Fruit fly (Drosophila melanogaster): ENCODE measurements around the gene mRpL21.

The mRpL21 gene

DNA sequence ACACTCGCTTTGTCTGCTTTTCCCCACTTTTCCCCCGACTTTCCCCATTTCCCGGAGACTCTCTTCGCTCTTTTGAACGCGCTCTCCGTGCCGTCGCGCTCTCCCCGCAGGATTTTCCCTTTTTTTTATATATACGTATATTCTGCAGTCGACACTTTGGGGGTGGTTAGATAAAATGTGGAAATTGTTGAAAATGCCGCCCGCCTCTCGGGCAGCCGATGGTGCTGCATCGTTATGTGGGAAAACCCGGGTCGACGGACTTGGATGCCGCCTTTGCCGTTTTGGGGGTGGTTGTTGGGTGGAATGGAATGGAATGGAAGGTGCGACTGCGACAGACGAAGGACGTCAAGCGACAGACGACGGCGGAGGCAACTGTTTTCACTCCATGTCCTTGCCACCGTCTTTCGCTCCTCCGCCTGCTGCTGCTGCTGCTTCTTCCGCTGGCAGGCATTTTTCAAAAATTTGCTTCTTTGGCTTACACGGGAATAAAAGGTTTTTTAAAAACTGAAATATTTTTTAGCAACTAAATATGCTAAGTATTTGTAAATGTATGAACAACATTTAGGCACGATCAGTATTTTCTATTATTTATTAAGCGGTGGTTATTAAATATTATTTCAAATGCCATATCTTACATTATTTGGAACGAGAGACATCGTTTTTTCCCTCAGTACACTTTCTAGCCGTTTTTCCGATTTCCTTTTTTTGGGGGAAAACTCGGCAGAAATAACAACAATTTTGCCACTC is 23.9 kb downstream of the mRpL21 start:
- TF ChIP-seq CG17801 (GFP tag; optimal IDR thresholded peaks at IDR 0.05; ENCODE audit: partially characterized antibody): no peak

DNA sequence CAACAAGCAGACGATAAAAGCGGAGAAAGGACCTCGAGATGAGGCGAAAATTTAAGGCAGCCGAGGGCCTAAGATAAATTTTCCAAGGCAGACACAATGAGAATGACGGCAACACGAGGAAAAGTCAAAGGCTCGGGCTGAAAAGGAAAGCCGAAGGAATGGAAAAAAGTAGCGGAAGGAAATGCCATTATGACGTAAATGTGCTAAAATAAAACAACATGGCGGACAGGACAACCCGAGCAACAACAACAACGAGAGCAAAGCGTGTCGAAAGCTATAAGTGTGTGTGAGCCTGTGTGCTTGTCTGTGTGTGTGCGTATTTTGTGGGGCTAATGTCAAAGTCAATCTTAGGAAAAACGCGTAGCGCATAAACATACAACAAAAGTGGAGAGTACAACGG is 25.4 kb downstream of the mRpL21 start:
- TF ChIP-seq CG17801 (GFP tag; optimal IDR thresholded peaks at IDR 0.05; ENCODE audit: partially characterized antibody): no peak

DNA sequence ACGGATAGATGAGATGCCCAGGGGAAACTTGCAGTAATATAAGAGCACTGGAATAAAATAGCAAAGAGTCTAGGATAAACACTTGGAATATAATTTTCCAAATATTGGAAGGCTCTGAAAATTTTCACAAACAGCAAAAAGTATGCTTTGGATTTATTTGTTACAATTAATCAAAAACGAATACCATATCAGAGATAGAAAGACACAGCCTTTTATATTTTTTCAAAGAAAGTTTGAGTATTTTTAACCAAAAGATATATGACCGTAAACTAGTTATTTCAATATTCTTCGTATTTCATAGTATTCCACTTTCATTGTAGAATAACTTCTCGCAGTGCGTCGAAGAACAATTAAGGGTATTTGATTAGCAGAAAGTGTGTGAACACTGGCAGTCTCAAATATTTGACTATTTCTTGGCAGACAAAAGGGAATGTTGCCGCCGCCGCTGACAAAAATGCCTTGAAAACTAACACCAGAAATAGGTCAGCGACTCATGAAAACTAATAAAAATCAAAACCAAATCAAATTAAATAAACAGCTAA is 25.9 kb downstream of the mRpL21 start:
- no peak for TF ChIP-seq CG17801 (GFP tag; optimal IDR thresholded peaks at IDR 0.05; ENCODE audit: partially characterized antibody)

DNA sequence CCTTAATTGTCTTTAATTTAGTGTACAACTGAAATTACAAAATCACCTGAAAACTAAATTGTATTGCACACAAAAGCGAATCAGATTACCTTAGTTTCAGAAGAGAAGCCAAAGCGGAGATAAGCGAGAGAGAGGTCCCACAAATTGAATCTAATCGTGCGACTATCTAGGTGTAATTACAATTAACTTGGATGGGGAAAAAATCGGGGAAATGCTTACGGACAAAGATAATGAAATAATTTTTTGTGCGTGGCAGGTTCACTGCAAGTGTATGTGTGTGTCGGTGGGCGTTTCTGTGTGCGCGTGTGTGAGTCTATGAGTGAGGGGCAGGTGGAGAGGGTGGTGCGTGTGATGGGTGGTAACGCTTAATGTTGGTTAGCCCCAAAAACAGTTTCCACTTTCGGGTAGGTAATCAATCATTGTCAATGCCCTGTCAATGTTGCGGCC is 26.5 kb downstream of the mRpL21 start:
- TF ChIP-seq CG17801 (GFP tag; optimal IDR thresholded peaks at IDR 0.05; ENCODE audit: partially characterized antibody): no peak

DNA sequence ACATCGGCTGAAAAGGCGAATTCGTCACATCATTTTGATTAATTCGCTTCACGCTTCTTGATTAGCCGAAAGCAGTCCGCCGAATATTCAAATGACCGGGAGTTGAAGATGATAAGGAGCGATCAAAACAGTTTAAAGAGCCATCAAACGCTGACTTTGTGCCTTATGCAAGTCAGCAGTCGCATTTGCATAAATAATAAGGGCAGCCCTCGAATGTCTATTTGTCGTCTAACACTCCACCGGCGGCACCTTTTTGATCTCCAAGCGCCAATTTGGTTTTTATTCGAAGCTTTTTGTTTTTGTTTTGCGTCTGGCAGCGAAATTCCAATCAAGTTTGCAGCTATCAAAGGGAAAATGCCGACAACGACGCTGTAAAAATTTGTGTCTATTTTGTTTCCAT is 29.2 kb downstream of the mRpL21 start:
- no peak for TF ChIP-seq CG17801 (GFP tag; optimal IDR thresholded peaks at IDR 0.05; ENCODE audit: partially characterized antibody)

DNA sequence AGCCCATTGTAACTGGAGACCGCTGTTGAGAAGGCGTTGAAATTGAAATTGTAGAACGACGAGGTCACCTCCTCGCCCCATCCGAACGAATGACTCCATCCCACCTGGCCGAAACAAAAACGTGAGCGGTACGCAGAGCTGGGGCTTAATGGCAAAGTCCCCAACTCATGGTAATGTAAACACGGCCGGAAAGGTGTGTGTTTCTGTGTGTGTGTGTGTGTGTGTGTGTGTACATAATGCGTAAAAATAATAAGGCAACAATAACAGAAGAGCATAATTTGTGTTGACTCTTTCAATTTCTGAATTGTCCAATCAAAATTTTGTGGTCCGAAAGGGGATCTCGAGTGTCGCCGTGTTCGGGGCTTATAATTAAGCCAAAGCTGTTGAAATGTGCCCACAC is 33.4 kb downstream of the mRpL21 start:
- no peak for TF ChIP-seq CG17801 (GFP tag; optimal IDR thresholded peaks at IDR 0.05; ENCODE audit: partially characterized antibody)

DNA sequence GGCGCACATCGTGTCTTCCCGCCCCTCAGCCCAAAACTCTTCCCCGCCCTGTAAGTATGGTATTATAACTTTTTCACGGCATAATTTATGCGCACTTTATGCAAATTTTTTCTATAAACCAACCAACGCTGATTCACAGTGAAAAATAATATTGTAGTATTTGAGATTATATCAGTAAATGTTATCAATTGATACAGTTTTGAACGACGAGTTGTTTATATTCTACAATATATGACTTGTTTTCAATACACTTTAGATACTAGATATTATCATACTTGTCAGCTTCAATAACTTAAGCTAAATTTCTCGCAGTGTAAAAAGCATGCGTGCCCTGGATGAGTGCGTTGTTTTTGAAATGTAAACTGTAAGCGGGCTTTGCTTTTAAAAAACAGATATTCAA is 38.5 kb downstream of the mRpL21 start:
- no peak for TF ChIP-seq CG17801 (GFP tag; optimal IDR thresholded peaks at IDR 0.05; ENCODE audit: partially characterized antibody)

DNA sequence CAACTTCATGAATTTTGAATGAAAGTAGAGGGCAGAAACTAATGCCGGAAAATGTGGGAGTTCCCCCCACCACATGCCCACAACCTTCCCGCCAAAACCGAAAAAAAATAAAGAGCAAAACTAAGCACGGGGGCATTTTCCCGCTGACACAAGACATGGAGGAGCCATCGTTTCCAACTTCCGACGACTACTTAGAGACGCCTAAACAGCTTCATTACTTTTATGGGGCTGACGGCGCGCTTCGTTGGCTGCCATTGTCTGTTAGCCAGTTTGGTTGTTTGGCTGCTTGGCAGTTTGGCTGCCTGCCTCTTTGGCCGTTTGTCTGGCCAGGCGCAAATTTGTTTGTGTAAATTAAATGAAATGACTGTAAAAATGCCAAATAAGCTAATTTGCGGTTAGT is 40.6 kb downstream of the mRpL21 start:
- no peak for TF ChIP-seq CG17801 (GFP tag; optimal IDR thresholded peaks at IDR 0.05; ENCODE audit: partially characterized antibody)

DNA sequence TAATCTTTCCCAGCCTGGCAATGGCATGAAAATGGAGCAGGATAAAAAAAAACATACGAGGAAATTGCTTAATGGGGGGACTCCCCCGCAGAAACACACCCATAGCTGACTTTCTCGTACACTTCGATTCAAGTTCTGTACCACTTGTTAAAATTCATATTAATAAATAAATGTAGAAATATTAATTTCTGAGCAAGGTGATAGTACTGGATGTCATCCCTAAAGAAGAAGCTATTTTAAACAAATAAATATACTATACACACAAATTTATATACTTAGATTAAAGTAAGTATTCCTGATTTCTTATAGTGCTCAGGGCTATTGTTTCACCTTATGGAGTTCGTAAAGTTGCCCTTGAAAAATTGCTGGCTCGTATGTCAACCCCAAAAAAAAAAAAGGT is 49.1 kb downstream of the mRpL21 start:
- no peak for TF ChIP-seq CG17801 (GFP tag; optimal IDR thresholded peaks at IDR 0.05; ENCODE audit: partially characterized antibody)

DNA sequence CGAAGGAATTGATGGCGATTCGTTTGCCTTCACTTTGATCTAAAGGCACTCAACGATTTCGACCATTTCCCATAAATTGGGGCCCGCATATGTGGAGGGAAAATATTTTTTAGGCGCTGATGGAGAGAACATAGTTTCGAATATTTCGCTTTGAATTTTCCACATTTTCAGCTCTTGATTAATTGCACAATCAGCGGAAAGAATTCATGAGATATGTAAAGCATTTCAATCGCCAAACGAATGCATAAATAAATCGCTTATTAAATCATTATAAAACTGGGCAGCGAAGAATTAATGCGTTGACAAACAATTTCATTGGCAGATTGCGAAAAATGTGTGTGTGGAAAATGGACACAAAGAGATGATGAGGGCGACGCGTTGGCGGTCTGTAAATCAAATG is 50.5 kb downstream of the mRpL21 start:
- no peak for TF ChIP-seq CG17801 (GFP tag; optimal IDR thresholded peaks at IDR 0.05; ENCODE audit: partially characterized antibody)

All from ovary, adult (tissue).